Fruit fly (Drosophila melanogaster) whole organism, embryonic: ENCODE results near the gene ddbt.

ENCODE experiments used
- CG11085 ChIP-seq: fragments of 200-800 bp; sonication (Bioruptor generic); IDR thresholded peaks from 2 replicates; pipeline ENCODE4 v1.3.6; 2022; ENCODE audit warnings: missing biosample characterization, missing genetic modification characterization
- CG14965 ChIP-seq: fragments of 200-800 bp; sonication (Bioruptor generic); optimal IDR thresholded peaks from 2 replicates; lab custom pipeline; 2016; ENCODE audit warnings: missing biosample characterization, missing genetic modification characterization, borderline replicate concordance
- CG1603 ChIP-seq: fragments of 200-800 bp; sonication (Bioruptor generic); optimal IDR thresholded peaks from 2 replicates; lab custom pipeline; 2019; ENCODE audit warnings: missing biosample characterization, mild to moderate bottlenecking, missing genetic modification characterization, moderate library complexity
- CG17612 ChIP-seq: fragments of 200-800 bp; sonication (Bioruptor generic); IDR thresholded peaks from 2 replicates; pipeline ENCODE4 v1.3.6; 2022; ENCODE audit warnings: missing biosample characterization, missing genetic modification characterization
- CG1792 ChIP-seq: fragments of 200-800 bp; sonication (Bioruptor generic); optimal IDR thresholded peaks from 2 replicates; lab custom pipeline; 2016; ENCODE audit warnings: missing biosample characterization, missing genetic modification characterization
- CG2202 ChIP-seq: fragments of 200-800 bp; sonication (Bioruptor generic); optimal IDR thresholded peaks from 2 replicates; lab custom pipeline; 2018; ENCODE audit warnings: missing biosample characterization, mild to moderate bottlenecking, missing genetic modification characterization
- CG33213 ChIP-seq: fragments of 200-800 bp; sonication (Bioruptor generic); optimal IDR thresholded peaks from 3 replicates; lab custom pipeline; 2016; ENCODE audit warnings: missing biosample characterization, missing genetic modification characterization
- CG3847 ChIP-seq: fragments of 200-800 bp; sonication (Bioruptor generic); IDR thresholded peaks from 2 replicates; pipeline ENCODE4 v1.3.6; 2022; ENCODE audit warnings: missing biosample characterization, missing genetic modification characterization
- CG4328 ChIP-seq: fragments of 200-800 bp; sonication (Bioruptor generic); optimal IDR thresholded peaks from 3 replicates; lab custom pipeline; 2017; ENCODE audit warnings: missing biosample characterization, missing genetic modification reagents, missing genetic modification characterization
- CG4820 ChIP-seq: fragments of 200-800 bp; sonication (Bioruptor generic); optimal IDR thresholded peaks from 3 replicates; lab custom pipeline; 2016; ENCODE audit warnings: missing biosample characterization, missing genetic modification characterization
- CG5180 ChIP-seq: fragments of 200-800 bp; sonication (Bioruptor generic); optimal IDR thresholded peaks from 3 replicates; lab custom pipeline; 2017; ENCODE audit warnings: missing biosample characterization, missing genetic modification characterization, mild to moderate bottlenecking, moderate library complexity, missing genetic modification reagents
- CG6683 ChIP-seq: fragments of 200-800 bp; sonication (Bioruptor generic); optimal IDR thresholded peaks from 2 replicates; lab custom pipeline; 2017; ENCODE audit warnings: missing biosample characterization, mild to moderate bottlenecking, missing genetic modification characterization, missing genetic modification reagents
- CG6765 ChIP-seq: fragments of 200-800 bp; sonication (Bioruptor generic); optimal IDR thresholded peaks from 3 replicates; lab custom pipeline; 2017; ENCODE audit warnings: missing biosample characterization, mild to moderate bottlenecking, missing genetic modification characterization
- CG7963 ChIP-seq: fragments of 200-800 bp; sonication (Bioruptor generic); IDR thresholded peaks from 3 replicates; pipeline ENCODE4 v1.3.6; 2022; ENCODE audit warnings: missing biosample characterization, missing genetic modification characterization; ENCODE audit not compliant: partially characterized antibody
- CG8290 ChIP-seq, 3 experiments: fragments of 200-800 bp; sonication (Bioruptor generic); optimal IDR thresholded peaks; 2 replicates each; lab custom pipeline; 2016 to 2019; ENCODE audit warnings: missing biosample characterization in 3 of 3, missing genetic modification characterization in 3 of 3, mild to moderate bottlenecking in 2 of 3, moderate library complexity in 1 of 3
- CG8924 ChIP-seq: fragments of 200-800 bp; optimal IDR thresholded peaks from 3 replicates; lab custom pipeline; 2019; ENCODE audit warnings: missing biosample characterization, mild to moderate bottlenecking, missing genetic modification characterization, moderate library complexity
- CG9727 ChIP-seq: fragments of 200-800 bp; sonication (Bioruptor generic); optimal IDR thresholded peaks from 3 replicates; lab custom pipeline; 2017; ENCODE audit warnings: missing biosample characterization, mild to moderate bottlenecking, missing genetic modification characterization
- Chrac-16 ChIP-seq: fragments of 200-800 bp; sonication (Bioruptor generic); optimal IDR thresholded peaks from 3 replicates; lab custom pipeline; 2016; ENCODE audit warnings: missing biosample characterization, missing genetic modification characterization
- Ets65A ChIP-seq: fragments of 200-800 bp; sonication (Bioruptor generic); peaks from one replicate; lab custom pipeline; 2016; ENCODE audit warnings: missing biosample characterization, missing genetic modification characterization
- Fer2 ChIP-seq: fragments of 200-800 bp; sonication (Bioruptor generic); optimal IDR thresholded peaks from 2 replicates; lab custom pipeline; 2018; ENCODE audit warnings: missing biosample characterization, mild to moderate bottlenecking, missing genetic modification characterization, moderate library complexity
- HLH4C ChIP-seq: fragments of 200-800 bp; sonication (Bioruptor generic); IDR thresholded peaks from 3 replicates; pipeline ENCODE4 v1.3.6; 2022; ENCODE audit warnings: missing biosample characterization, missing genetic modification characterization; ENCODE audit not compliant: partially characterized antibody
- Hsf ChIP-seq: fragments of 200-800 bp; sonication (Bioruptor generic); optimal IDR thresholded peaks from 3 replicates; lab custom pipeline; 2016; ENCODE audit warnings: missing biosample characterization, missing genetic modification characterization
- Jarid2 ChIP-seq: fragments of 200-800 bp; sonication (Bioruptor generic); optimal IDR thresholded peaks from 3 replicates; lab custom pipeline; 2017; ENCODE audit warnings: mild to moderate bottlenecking, missing biosample characterization, missing genetic modification reagents, missing genetic modification characterization
- Mad ChIP-seq: fragments of 200-800 bp; sonication (Bioruptor generic); optimal IDR thresholded peaks from 2 replicates; lab custom pipeline; 2016; ENCODE audit warnings: missing biosample characterization, missing genetic modification characterization
- Meics ChIP-seq: fragments of 200-800 bp; sonication (Bioruptor generic); optimal IDR thresholded peaks from 2 replicates; lab custom pipeline; 2017; ENCODE audit warnings: missing biosample characterization, mild to moderate bottlenecking, missing genetic modification characterization
- NfI ChIP-seq: fragments of 200-800 bp; sonication (Bioruptor generic); optimal IDR thresholded peaks from 3 replicates; lab custom pipeline; 2018; ENCODE audit warnings: missing biosample characterization, mild to moderate bottlenecking, missing genetic modification characterization, moderate library complexity
- Sox102F ChIP-seq: fragments of 200-800 bp; sonication (Bioruptor generic); optimal IDR thresholded peaks from 2 replicates; lab custom pipeline; 2018; ENCODE audit warnings: missing biosample characterization, mild to moderate bottlenecking, missing genetic modification characterization, moderate library complexity
- Taf1 ChIP-seq: fragments of 200-800 bp; sonication (Bioruptor generic); IDR thresholded peaks from 2 replicates; pipeline ENCODE4 v1.3.6; 2022; ENCODE audit warnings: missing biosample characterization, missing genetic modification characterization
- YL-1 ChIP-seq: fragments of 200-800 bp; sonication (Bioruptor generic); optimal IDR thresholded peaks from 3 replicates; lab custom pipeline; 2017; ENCODE audit warnings: missing biosample characterization, mild to moderate bottlenecking, missing genetic modification characterization
- croc ChIP-seq: fragments of 200-800 bp; sonication (Bioruptor generic); conservative IDR thresholded peaks from 3 replicates; pipeline ENCODE4 v1.3.6; 2022; ENCODE audit warnings: missing biosample characterization, missing genetic modification characterization
- eve ChIP-seq, 2 experiments: fragments of >200 bp; optimal IDR thresholded peaks; 2 replicates each; lab custom pipeline; 2017; ENCODE audit warnings: missing biosample characterization in 2 of 2, missing genetic modification characterization in 2 of 2
- exex ChIP-seq: fragments of 200-800 bp; sonication (Bioruptor generic); optimal IDR thresholded peaks from 4 replicates; lab custom pipeline; 2018; ENCODE audit warnings: missing biosample characterization, mild to moderate bottlenecking, missing genetic modification characterization, moderate library complexity
- gfzf ChIP-seq: fragments of 200-800 bp; sonication (Bioruptor generic); optimal IDR thresholded peaks from 2 replicates; lab custom pipeline; 2016; ENCODE audit warnings: missing biosample characterization, mild to moderate bottlenecking, missing genetic modification characterization, moderate library complexity
- gsb-n ChIP-seq: fragments of 200-800 bp; sonication (Bioruptor generic); optimal IDR thresholded peaks from 3 replicates; lab custom pipeline; 2018; ENCODE audit warnings: missing biosample characterization, mild to moderate bottlenecking, missing genetic modification characterization
- luna ChIP-seq: fragments of 200-800 bp; sonication (Bioruptor generic); optimal IDR thresholded peaks from 2 replicates; lab custom pipeline; 2016; ENCODE audit warnings: missing biosample characterization, missing genetic modification characterization
- org-1 ChIP-seq: fragments of 200-800 bp; sonication (Bioruptor generic); optimal IDR thresholded peaks from 2 replicates; lab custom pipeline; 2017; ENCODE audit warnings: missing biosample characterization, missing genetic modification characterization
- pita ChIP-seq: fragments of 200-800 bp; sonication (Bioruptor generic); optimal IDR thresholded peaks from 2 replicates; lab custom pipeline; 2017; ENCODE audit warnings: missing biosample characterization, mild to moderate bottlenecking, missing genetic modification characterization
- ro ChIP-seq: fragments of 200-800 bp; sonication (Bioruptor generic); IDR thresholded peaks from 2 replicates; pipeline ENCODE4 v1.3.6; 2022; ENCODE audit warnings: missing biosample characterization, missing genetic modification characterization
- sd ChIP-seq: fragments of 200-800 bp; sonication (Bioruptor generic); optimal IDR thresholded peaks from 3 replicates; lab custom pipeline; 2018; ENCODE audit warnings: missing biosample characterization, mild to moderate bottlenecking, missing genetic modification characterization, moderate library complexity
- shn ChIP-seq: fragments of 200-800 bp; sonication (Bioruptor generic); optimal IDR thresholded peaks from 3 replicates; lab custom pipeline; 2016; ENCODE audit warnings: missing biosample characterization, missing genetic modification characterization
- sna ChIP-seq: fragments of 200-800 bp; sonication (Bioruptor generic); IDR thresholded peaks from 2 replicates; pipeline ENCODE4 v1.3.6; 2022; ENCODE audit warnings: missing biosample characterization, missing genetic modification characterization; ENCODE audit not compliant: partially characterized antibody
- sr ChIP-seq: fragments of 200-800 bp; sonication (Bioruptor generic); IDR thresholded peaks from 3 replicates; pipeline ENCODE4 v1.3.6; 2022; ENCODE audit warnings: missing biosample characterization, missing genetic modification characterization
- tgo ChIP-seq: fragments of 200-800 bp; sonication (Bioruptor generic); IDR thresholded peaks from 3 replicates; pipeline ENCODE4 v1.3.6; 2022; ENCODE audit warnings: missing biosample characterization, missing genetic modification characterization
- toy ChIP-seq: fragments of 200-800 bp; sonication (Bioruptor generic); IDR thresholded peaks from 2 replicates; pipeline ENCODE4 v1.3.6; 2022; ENCODE audit warnings: missing biosample characterization, missing genetic modification characterization
- tup ChIP-seq: fragments of 200-800 bp; sonication (Bioruptor generic); optimal IDR thresholded peaks from 2 replicates; lab custom pipeline; 2016; ENCODE audit warnings: missing biosample characterization, mild to moderate bottlenecking, missing genetic modification characterization, moderate library complexity
- z ChIP-seq: fragments of 200-800 bp; sonication (Bioruptor generic); IDR thresholded peaks from 3 replicates; pipeline ENCODE4 v1.3.6; 2022; ENCODE audit warnings: missing biosample characterization, missing genetic modification characterization
- zfh1 ChIP-seq: fragments of 200-800 bp; sonication (Bioruptor generic); IDR thresholded peaks from 3 replicates; pipeline ENCODE4 v1.3.6; 2022; ENCODE audit warnings: missing biosample characterization, missing genetic modification characterization

Gene ddbt

dm6 chr3L:346656-347640 lies 30.1 kb downstream of the ddbt start, which contains the start of gene mth (continued):
- TF ChIP-seq CG4328 (GFP tag; lab: Kevin White, UChicago) (no peak), sd (no peak), shn (GFP tag; lab: Kevin White, UChicago) (peak; percentile 44), CG11085 (GFP tag; lab: Robert Waterston, UW) (no peak), Jarid2 (peak; percentile 46), HLH4C (peak; percentile 99), Meics (peak; percentile 8), luna (GFP tag; lab: Kevin White, UChicago) (peak; percentile 33), gfzf (peak; percentile 41), eve (GFP tag; optimal IDR thresholded peaks at IDR 0.05; lab: Kevin White, UChicago) (peak in 1 of 2 experiments; percentile 72), CG33213 (GFP tag; lab: Kevin White, UChicago) (peak; percentile 6), gsb-n (tag; lab: Kevin White, UChicago) (no peak), CG7963 (GFP tag; lab: Robert Waterston, UW) (peak; percentile 94), exex (tag; lab: Kevin White, UChicago) (peak; percentile 20), CG4820 (GFP tag; lab: Kevin White, UChicago) (peak; percentile 36), sna (GFP tag; lab: Robert Waterston, UW) (peak; percentile 100), CG1792 (peak; percentile 60), Ets65A (peak; percentile 97), croc (GFP tag; lab: Robert Waterston, UW) (peak; percentile 39; the same call in 1 of the 3 replicates), CG17612 (GFP tag; lab: Robert Waterston, UW) (no peak), YL-1 (peak; percentile 34), org-1 (no peak), sr (GFP tag; lab: Robert Waterston, UW) (no peak), Sox102F (GFP tag; lab: Kevin White, UChicago) (peak; percentile 31), CG8290 (GFP tag; optimal IDR thresholded peaks at IDR 0.05; lab: Kevin White, UChicago) (peak; percentile 83), CG8290 (tag; optimal IDR thresholded peaks at IDR 0.05; lab: Kevin White, UChicago) (peak; percentile 52 to 67), CG14965 (GFP tag; lab: Kevin White, UChicago) (no peak), Mad (GFP tag; lab: Kevin White, UChicago) (peak; percentile 43), pita (no peak), z (GFP tag; lab: Robert Waterston, UW) (no peak), tup (GFP tag; lab: Kevin White, UChicago) (no peak), CG6765 (GFP tag; lab: Kevin White, UChicago) (no peak), NfI (peak; percentile 48), CG8924 (tag; lab: Kevin White, UChicago) (peak; percentile 32), ro (GFP tag; lab: Robert Waterston, UW) (no peak), toy (GFP tag; lab: Robert Waterston, UW) (no peak), tgo (no peak), Chrac-16 (GFP tag; lab: Kevin White, UChicago) (peak; percentile 11), CG6683 (no peak), Taf1 (GFP tag; lab: Robert Waterston, UW) (no peak; the same call in 1 of the 2 replicates), CG9727 (GFP tag; lab: Kevin White, UChicago) (peak; percentile 75), CG2202 (tag; lab: Kevin White, UChicago) (no peak), Hsf (peak; percentile 69), CG1603 (tag; lab: Kevin White, UChicago) (peak; percentile 75), CG5180 (GFP tag; lab: Kevin White, UChicago) (no peak), Fer2 (tag; lab: Kevin White, UChicago) (no peak), CG3847 (peak; percentile 49), zfh1 (GFP tag; lab: Robert Waterston, UW) (0 out of 3 replicates have a peak, but pooled peaks have one; percentile 34)
